Fruit fly (Drosophila melanogaster) whole organism, pupa: Measurements from ENCODE around the gene CG42538.

Experiments used
- CG10348 ChIP-seq: fragments of 200-800 bp; sonication (Bioruptor generic); IDR thresholded peaks from 2 replicates; pipeline ENCODE4 v1.3.6; 2022; ENCODE audit warnings: missing biosample characterization, missing genetic modification characterization
- CG12605 ChIP-seq: fragments of 200-800 bp; sonication (Bioruptor generic); IDR thresholded peaks from 2 replicates; pipeline ENCODE4 v1.3.6; 2022; ENCODE audit warnings: missing biosample characterization, missing genetic modification characterization
- CG13204 ChIP-seq: fragments of 200-800 bp; sonication (Bioruptor generic); optimal IDR thresholded peaks from 2 replicates; lab custom pipeline; 2018; ENCODE audit warnings: missing biosample characterization, mild to moderate bottlenecking, missing genetic modification characterization, moderate library complexity
- CG14655 ChIP-seq: fragments of 200-800 bp; sonication (Bioruptor generic); optimal IDR thresholded peaks from 3 replicates; lab custom pipeline; 2017; ENCODE audit warnings: mild to moderate bottlenecking, missing biosample characterization, missing genetic modification reagents, missing genetic modification characterization
- CG32121 ChIP-seq: fragments of 200-800 bp; sonication (Bioruptor generic); IDR thresholded peaks from 2 replicates; pipeline ENCODE4 v1.3.6; 2022; ENCODE audit warnings: missing biosample characterization, missing genetic modification characterization
- CG8159 ChIP-seq: fragments of 200-800 bp; sonication (Bioruptor generic); optimal IDR thresholded peaks from 3 replicates; lab custom pipeline; 2018; ENCODE audit warnings: missing biosample characterization, mild to moderate bottlenecking, missing genetic modification characterization, moderate library complexity
- CG8301 ChIP-seq: fragments of 200-800 bp; sonication (Bioruptor generic); optimal IDR thresholded peaks from 2 replicates; lab custom pipeline; 2018; ENCODE audit warnings: missing biosample characterization, mild to moderate bottlenecking, missing genetic modification characterization
- EcR ChIP-seq: fragments of 200-800 bp; sonication (Bioruptor generic); optimal IDR thresholded peaks from 3 replicates; lab custom pipeline; 2019; ENCODE audit warnings: missing biosample characterization, missing genetic modification characterization, mild to moderate bottlenecking, moderate library complexity, missing genetic modification reagents
- Ets98B ChIP-seq: fragments of 200-800 bp; sonication (Bioruptor generic); IDR thresholded peaks from 2 replicates; pipeline ENCODE4 v1.3.6; 2022; ENCODE audit warnings: missing biosample characterization, missing genetic modification characterization
- Pif1A ChIP-seq: fragments of 200-800 bp; sonication (Bioruptor generic); optimal IDR thresholded peaks from 3 replicates; lab custom pipeline; 2016; ENCODE audit warnings: missing biosample characterization, missing genetic modification characterization
- Snoo ChIP-seq: fragments of 200-800 bp; sonication (Bioruptor generic); optimal IDR thresholded peaks from 3 replicates; lab custom pipeline; 2017; ENCODE audit warnings: missing biosample characterization, mild to moderate bottlenecking, missing genetic modification characterization, inconsistent platforms
- fd96Ca ChIP-seq: fragments of 200-800 bp; sonication (Bioruptor generic); IDR thresholded peaks from 3 replicates; pipeline ENCODE4 v1.3.6; 2022; ENCODE audit warnings: missing biosample characterization, missing genetic modification characterization
- rn ChIP-seq: fragments of 200-800 bp; sonication (Bioruptor generic); IDR thresholded peaks from 2 replicates; pipeline ENCODE4 v1.3.6; 2022; ENCODE audit warnings: missing biosample characterization, missing genetic modification characterization

- no peak for TF ChIP-seq EcR
- TF ChIP-seq rn = no peak
- no peak for TF ChIP-seq CG8301
- no peak for TF ChIP-seq CG32121 (GFP tag; lab: Robert Waterston, UW)
- no peak for TF ChIP-seq Pif1A (GFP tag; lab: Kevin White, UChicago)
- TF ChIP-seq CG12605 (GFP tag; lab: Robert Waterston, UW) = no peak
- no peak for TF ChIP-seq CG10348 (GFP tag; lab: Robert Waterston, UW)
- no peak for TF ChIP-seq CG8159 (tag; lab: Kevin White, UChicago)
- no peak for TF ChIP-seq Ets98B (GFP tag; lab: Robert Waterston, UW)
- no peak for TF ChIP-seq fd96Ca (GFP tag; lab: Robert Waterston, UW)
- TF ChIP-seq CG13204 (GFP tag; lab: Kevin White, UChicago) = no peak
- no peak for TF ChIP-seq CG14655 (GFP tag; lab: Kevin White, UChicago)
- no peak for TF ChIP-seq Snoo (tag; lab: Kevin White, UChicago)
These were observed 47.9 kb downstream of the CG42538 start, which contains the start of gene CG33258 for dm6 chr3L:16082251-16082650.
